Fruit fly (Drosophila melanogaster): ENCODE data around the gene faf.

The faf gene

dm6 chr3R:31748093-31748996 lies 28.5 kb upstream of the faf start (continued):
- TF ChIP-seq CG31627 (GFP tag; optimal IDR thresholded peaks at IDR 0.05) (no peak), Gug (GFP tag; IDR thresholded peaks at IDR 0.05) (no peak), Met (GFP tag; optimal IDR thresholded peaks at IDR 0.05) (no peak), esn (GFP tag; optimal IDR thresholded peaks at IDR 0.05) (peak; percentile 12), fd85E (GFP tag; optimal IDR thresholded peaks at IDR 0.05) (no peak), lz (GFP tag; optimal IDR thresholded peaks at IDR 0.05) (no peak), OdsH (GFP tag; optimal IDR thresholded peaks at IDR 0.05) (no peak), CG6792 (GFP tag; optimal IDR thresholded peaks at IDR 0.05) (peak; percentile 1), pdm3 (GFP tag; optimal IDR thresholded peaks at IDR 0.05) (no peak), CG1621 (tag; optimal IDR thresholded peaks at IDR 0.05) (peak; percentile 76), topi (GFP tag; optimal IDR thresholded peaks at IDR 0.05) (no peak), fd59A (GFP tag; optimal IDR thresholded peaks at IDR 0.05) (no peak), acj6 (GFP tag; optimal IDR thresholded peaks at IDR 0.05) (no peak), svp (GFP tag) (peak; percentile 63), Eip93F (GFP tag; optimal IDR thresholded peaks at IDR 0.05) (no peak), eg (GFP tag; IDR thresholded peaks at IDR 0.05) (no peak), Hr38 (GFP tag; optimal IDR thresholded peaks at IDR 0.05) (no peak), Sox102F (GFP tag; optimal IDR thresholded peaks at IDR 0.05) (no peak), CG6854 (GFP tag; optimal IDR thresholded peaks at IDR 0.05) (peak; percentile 80), vri (GFP tag; optimal IDR thresholded peaks at IDR 0.05) (peak; percentile 31)

DNA sequence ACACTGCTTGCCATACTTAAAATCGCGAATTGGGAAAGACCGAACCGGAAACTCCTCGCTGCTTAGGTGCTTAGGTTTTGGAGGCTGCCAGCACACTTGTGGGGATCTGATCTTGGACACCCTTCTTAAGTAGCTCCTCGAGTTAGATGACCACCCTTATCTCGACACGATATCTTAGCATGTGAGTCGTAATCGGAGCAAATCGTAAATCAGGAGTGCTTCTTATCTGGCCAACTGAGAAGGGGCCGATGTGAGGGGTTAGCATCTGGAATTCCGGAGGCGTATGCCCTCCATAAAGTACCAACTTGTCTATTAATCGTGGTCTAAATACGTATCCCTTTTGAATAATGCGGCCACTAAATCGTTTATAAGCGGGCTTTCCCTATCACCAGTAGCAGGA lies 22.2 kb upstream of the faf start, which contains the start of gene salt:
salt (minus strand) TSS at position 101 of the 400 bp plus-strand sequence.
- TF ChIP-seq Sox15 (GFP tag; optimal IDR thresholded peaks at IDR 0.05) (no peak), CG15336 (GFP tag; IDR thresholded peaks at IDR 0.05) (no peak), svp (GFP tag) (no peak), CG6163 (GFP tag; IDR thresholded peaks at IDR 0.05) (no peak), Blimp-1 (GFP tag; optimal IDR thresholded peaks at IDR 0.05) (no peak), fkh (GFP tag; optimal IDR thresholded peaks at IDR 0.05) (no peak), CG10669 (GFP tag; optimal IDR thresholded peaks at IDR 0.05) (no peak)

DNA sequence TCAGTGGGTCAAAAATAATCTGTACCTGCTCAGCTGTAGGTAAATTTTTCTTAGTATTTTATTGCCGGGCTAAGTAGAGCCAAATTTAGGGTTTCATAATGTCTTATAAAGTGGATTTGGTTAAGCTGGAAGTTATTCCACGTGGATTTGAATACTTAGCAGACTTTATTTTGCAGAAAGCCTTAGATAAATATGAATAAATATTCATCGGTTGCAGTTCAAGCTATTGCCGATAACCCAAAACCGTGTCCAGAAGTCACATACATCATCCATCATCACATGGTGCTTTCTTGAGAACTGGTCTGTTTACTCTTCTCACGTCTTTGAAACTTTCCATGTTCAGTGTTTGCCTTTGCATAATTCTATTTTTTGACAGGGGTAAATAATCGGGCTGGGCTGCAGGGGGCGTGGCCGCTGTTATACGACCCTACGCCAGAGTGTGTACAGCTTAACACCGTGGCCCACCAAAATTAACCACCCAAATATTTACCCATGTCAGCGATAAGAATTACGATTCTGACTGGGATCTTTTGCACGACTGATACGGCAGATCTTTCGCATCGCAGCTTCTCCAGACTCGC lies 18.1 kb upstream of the faf start, which contains the start of gene CG2187:
CG2187 (minus strand) TSS at position 51 of the 581 bp plus-strand sequence.
- TF ChIP-seq vri (GFP tag; optimal IDR thresholded peaks at IDR 0.05) (no peak), acj6 (GFP tag; optimal IDR thresholded peaks at IDR 0.05) (no peak), fkh (GFP tag; optimal IDR thresholded peaks at IDR 0.05) (peak; percentile 87), svp (GFP tag) (peak; percentile 71)

DNA sequence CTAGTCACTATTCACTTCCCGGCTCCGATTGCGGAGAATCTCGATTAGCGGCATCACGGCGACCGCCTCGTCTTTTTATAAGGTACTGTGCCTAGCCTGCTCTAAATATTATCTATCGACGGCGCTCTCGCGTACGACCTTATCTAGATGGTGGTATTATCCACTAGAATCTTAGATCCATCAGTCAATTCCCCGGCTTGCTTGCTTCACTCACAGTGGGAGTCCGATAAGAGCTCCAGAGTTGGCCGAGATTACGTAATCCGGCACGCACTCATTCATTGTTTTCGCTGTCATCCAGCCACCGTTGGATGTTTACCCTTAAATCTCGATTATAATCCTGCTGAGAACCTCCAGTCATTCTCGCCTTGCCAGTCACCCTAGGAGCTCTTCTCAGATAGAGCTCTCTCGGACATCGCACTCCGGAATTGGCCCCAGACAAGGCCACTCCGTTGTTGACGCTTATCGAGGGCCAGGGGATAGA lies 15.3 kb upstream of the faf start, which contains the start of gene Smvt:
Smvt (minus strand) TSS at position 51 of the 481 bp plus-strand sequence.
- no peak for TF ChIP-seq CG6808 (GFP tag; optimal IDR thresholded peaks at IDR 0.05)
- TF ChIP-seq vri (GFP tag; optimal IDR thresholded peaks at IDR 0.05): peak; percentile 49
- peak; percentile 7 for TF ChIP-seq fkh (GFP tag; optimal IDR thresholded peaks at IDR 0.05)
- TF ChIP-seq lz (GFP tag; optimal IDR thresholded peaks at IDR 0.05): no peak

DNA sequence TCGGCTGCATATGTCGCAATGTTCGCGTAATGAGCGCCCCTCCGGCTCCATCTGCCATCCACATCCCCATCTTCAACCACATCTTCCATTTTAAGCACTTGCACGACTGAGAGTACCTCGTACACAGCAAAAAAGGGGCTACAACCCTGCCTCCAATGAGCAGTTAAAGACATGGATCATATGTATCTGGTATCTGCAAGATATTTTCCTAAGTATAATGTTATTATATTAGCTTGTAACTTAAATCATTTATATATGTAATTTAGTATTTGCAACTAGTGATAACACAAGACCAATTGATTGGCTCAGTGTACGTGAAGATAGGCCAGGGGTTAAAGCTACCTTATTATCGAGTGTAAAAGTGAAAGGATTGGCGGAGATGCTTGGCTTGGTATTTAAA lies 14.1 kb upstream of the faf start:
- TF ChIP-seq CG10669 (GFP tag; optimal IDR thresholded peaks at IDR 0.05) (peak; percentile 73), CG34406 (GFP tag; optimal IDR thresholded peaks at IDR 0.05) (peak; percentile 60), CG3919 (GFP tag; optimal IDR thresholded peaks at IDR 0.05) (peak; percentile 79), OdsH (GFP tag; optimal IDR thresholded peaks at IDR 0.05) (peak; percentile 75), CG6276 (GFP tag; optimal IDR thresholded peaks at IDR 0.05) (peak; percentile 43), pdm3 (GFP tag; optimal IDR thresholded peaks at IDR 0.05) (peak; percentile 68), Sox102F (GFP tag; optimal IDR thresholded peaks at IDR 0.05) (peak; percentile 24), CG10631 (GFP tag; optimal IDR thresholded peaks at IDR 0.05) (peak; percentile 68), CG15336 (GFP tag; IDR thresholded peaks at IDR 0.05) (peak; percentile 69), CG3032 (tag; optimal IDR thresholded peaks at IDR 0.05) (peak; percentile 69), esn (GFP tag; optimal IDR thresholded peaks at IDR 0.05) (no peak), CG8319 (GFP tag; optimal IDR thresholded peaks at IDR 0.05) (peak; percentile 31), CG6792 (GFP tag; optimal IDR thresholded peaks at IDR 0.05) (peak; percentile 72), fd59A (GFP tag; optimal IDR thresholded peaks at IDR 0.05) (peak; percentile 46), Eip78C (GFP tag) (peak; percentile 95), CG7368 (GFP tag; optimal IDR thresholded peaks at IDR 0.05) (peak; percentile 54), fkh (GFP tag; optimal IDR thresholded peaks at IDR 0.05) (no peak), Met (GFP tag; optimal IDR thresholded peaks at IDR 0.05) (no peak), vri (GFP tag; optimal IDR thresholded peaks at IDR 0.05) (no peak), CG8632 (GFP tag; optimal IDR thresholded peaks at IDR 0.05) (peak; percentile 71), eg (GFP tag; IDR thresholded peaks at IDR 0.05) (peak; percentile 74), dac (GFP tag; optimal IDR thresholded peaks at IDR 0.05) (peak; percentile 35), net (GFP tag; optimal IDR thresholded peaks at IDR 0.05) (peak; percentile 67), Sox15 (GFP tag; optimal IDR thresholded peaks at IDR 0.05) (peak; percentile 57), CG31627 (GFP tag; optimal IDR thresholded peaks at IDR 0.05) (no peak)

Measured in whole organism, prepupa.